Worm (Caenorhabditis elegans): Measurements from ENCODE around the gene fbxb-47.

ce11 chrII:1706385-1706784, 3.1 kb upstream of the fbxb-47 start, which contains the start of gene sdz-18:
- TF ChIP-seq klf-2 (GFP tag; conservative IDR thresholded peaks at IDR 0.05) (no peak), flt-1 (GFP tag; IDR thresholded peaks at IDR 0.05) (no peak)
